Worm (Caenorhabditis elegans): Measurements from ENCODE around the gene atf-8.

DNA sequence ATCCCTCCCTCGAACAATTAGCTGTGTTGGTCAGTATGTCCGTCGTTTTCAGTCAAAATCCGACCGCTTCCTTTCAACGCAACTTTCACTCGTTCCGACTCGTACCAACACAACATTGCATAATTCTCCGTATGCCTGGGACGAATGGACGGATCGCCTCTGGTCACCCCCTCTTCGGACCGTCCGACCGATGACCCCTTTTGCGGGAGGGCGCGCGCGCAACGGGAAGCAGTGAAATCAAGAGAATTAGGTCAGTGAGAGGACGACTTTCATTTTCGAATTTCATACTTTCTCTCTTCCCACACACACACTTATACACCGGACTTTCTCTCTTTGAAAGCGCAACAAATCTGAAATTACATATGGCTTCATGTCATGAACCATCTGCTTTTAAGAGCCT is at the start of gene atf-8:
- TF ChIP-seq snpc-4 (tag; optimal IDR thresholded peaks at IDR 0.05) (no peak), nhr-12 (tag; optimal IDR thresholded peaks at IDR 0.05) (no peak), ztf-4 (tag; optimal IDR thresholded peaks at IDR 0.05) (no peak), egl-27 (tag; optimal IDR thresholded peaks at IDR 0.05) (no peak), pag-3 (tag; optimal IDR thresholded peaks at IDR 0.05; ENCODE audit: borderline replicate concordance, insufficient read depth) (no peak), nhr-11 (tag; optimal IDR thresholded peaks at IDR 0.05) (no peak), isw-1 (GFP tag; IDR thresholded peaks at IDR 0.05) (no peak)

Data from whole organism, L1 larva.